Worm (Caenorhabditis elegans): Measurements from ENCODE around the gene srlf-1.
A peak's percentile ranks its signal among the peaks of the same experiment; 100 is the strongest.

The srlf-1 gene

ce11 chrII:7790324-7790898 lies at the start of gene srlf-1:
TSS of gene srlf-1 (plus strand) at chrII:7790591.
- TF ChIP-seq tbx-7 (tag; optimal IDR thresholded peaks at IDR 0.05): no peak
- no peak for TF ChIP-seq Y22D7AL.16 (tag; optimal IDR thresholded peaks at IDR 0.05)
- no peak for TF ChIP-seq odd-2 (tag; optimal IDR thresholded peaks at IDR 0.05)
- TF ChIP-seq madf-2 (tag; optimal IDR thresholded peaks at IDR 0.05): no peak

ce11 chrII:7753500-7753899 lies 36.9 kb upstream of the srlf-1 start, which contains the start of gene trx-1:
TSS of gene trx-1 (minus strand) at chrII:7753600.
- no peak for TF ChIP-seq ref-2 (tag; optimal IDR thresholded peaks at IDR 0.05)
- no peak for TF ChIP-seq nhr-11 (tag; optimal IDR thresholded peaks at IDR 0.05)
- no peak for TF ChIP-seq hlh-8 (tag; optimal IDR thresholded peaks at IDR 0.05)
- no peak for TF ChIP-seq ceh-34 (tag; optimal IDR thresholded peaks at IDR 0.05)
- no peak for TF ChIP-seq T23F11.4 (GFP tag; optimal IDR thresholded peaks at IDR 0.05)
- TF ChIP-seq sox-4 (tag; optimal IDR thresholded peaks at IDR 0.05): no peak
- no peak for TF ChIP-seq pha-4 (tag; optimal IDR thresholded peaks at IDR 0.05)
- no peak for TF ChIP-seq ama-1 (optimal IDR thresholded peaks at IDR 0.05)
- TF ChIP-seq ahr-1 (tag; optimal IDR thresholded peaks at IDR 0.05): no peak
- TF ChIP-seq che-1 (tag; optimal IDR thresholded peaks at IDR 0.05): no peak
- TF ChIP-seq dmd-4 (tag; optimal IDR thresholded peaks at IDR 0.05; ENCODE audit: borderline replicate concordance): no peak
- no peak for TF ChIP-seq nhr-232 (tag; optimal IDR thresholded peaks at IDR 0.05)
- TF ChIP-seq ceh-45 (GFP tag; IDR thresholded peaks at IDR 0.05): no peak
- TF ChIP-seq ceh-31 (tag; optimal IDR thresholded peaks at IDR 0.05): no peak
- no peak for TF ChIP-seq madf-2 (tag; optimal IDR thresholded peaks at IDR 0.05)
- no peak for TF ChIP-seq K09A11.1 (tag; optimal IDR thresholded peaks at IDR 0.05; ENCODE audit: insufficient read depth)
- no peak for TF ChIP-seq dve-1 (tag; optimal IDR thresholded peaks at IDR 0.05)

DNA sequence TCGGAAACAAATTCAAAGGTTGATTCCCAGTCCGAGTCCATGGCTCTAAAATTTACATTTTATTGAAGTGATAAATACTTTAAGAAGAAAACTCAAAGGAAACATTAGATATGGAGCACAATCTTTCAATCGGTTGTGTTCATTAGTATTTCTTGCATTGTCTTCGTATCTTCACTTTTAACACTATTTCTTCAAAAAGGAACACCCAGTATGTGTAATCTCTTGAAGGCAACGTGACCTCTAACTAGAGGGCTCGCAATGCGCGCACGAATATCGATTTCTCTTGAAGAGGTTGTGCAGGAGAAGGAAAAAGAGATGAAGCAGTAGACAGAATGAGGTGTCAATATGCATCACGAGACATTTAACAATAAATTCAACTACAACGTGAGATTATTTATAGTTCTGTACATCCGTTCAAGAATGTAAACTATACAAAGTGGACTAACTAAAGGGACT lies 35.2 kb upstream of the srlf-1 start, which contains the start of the genes B0228.6 and B0228.1:
B0228.6 (minus strand) TSS at position 51 of the 456 bp plus-strand sequence.
B0228.1 (plus strand) TSS at position 228 of the 456 bp plus-strand sequence.
- no peak for TF ChIP-seq ref-2 (tag; optimal IDR thresholded peaks at IDR 0.05)
- TF ChIP-seq pha-2 (tag; optimal IDR thresholded peaks at IDR 0.05): no peak
- no peak for TF ChIP-seq K02D7.2 (tag; optimal IDR thresholded peaks at IDR 0.05)
- TF ChIP-seq pat-9 (tag; optimal IDR thresholded peaks at IDR 0.05): no peak
- no peak for TF ChIP-seq ahr-1 (tag; optimal IDR thresholded peaks at IDR 0.05)
- no peak for TF ChIP-seq pros-1 (tag; optimal IDR thresholded peaks at IDR 0.05)
- no peak for TF ChIP-seq nhr-232 (tag; optimal IDR thresholded peaks at IDR 0.05)
- TF ChIP-seq ceh-6 (GFP tag; optimal IDR thresholded peaks at IDR 0.05): no peak
- no peak for TF ChIP-seq elt-4 (tag; optimal IDR thresholded peaks at IDR 0.05)
- no peak for TF ChIP-seq elt-2 (tag; optimal IDR thresholded peaks at IDR 0.05)
- TF ChIP-seq ets-4 (tag; optimal IDR thresholded peaks at IDR 0.05): no peak
- TF ChIP-seq lim-6 (tag; optimal IDR thresholded peaks at IDR 0.05): no peak
- no peak for TF ChIP-seq hlh-6 (tag; optimal IDR thresholded peaks at IDR 0.05)
- TF ChIP-seq C38D4.7 (GFP tag; optimal IDR thresholded peaks at IDR 0.05): no peak
- peak; percentile 26 for TF ChIP-seq nfya-1 (tag; optimal IDR thresholded peaks at IDR 0.05)
- no peak for TF ChIP-seq ceh-30 (tag; optimal IDR thresholded peaks at IDR 0.05)
- TF ChIP-seq ceh-45 (GFP tag; IDR thresholded peaks at IDR 0.05): no peak
- TF ChIP-seq unc-42 (tag; optimal IDR thresholded peaks at IDR 0.05): peak; percentile 27
- TF ChIP-seq tbx-2 (tag; optimal IDR thresholded peaks at IDR 0.05): peak; percentile 24
- TF ChIP-seq hlh-15 (tag; optimal IDR thresholded peaks at IDR 0.05): no peak
- no peak for TF ChIP-seq ceh-22 (tag; optimal IDR thresholded peaks at IDR 0.05)
- no peak for TF ChIP-seq pqm-1 (tag; optimal IDR thresholded peaks at IDR 0.05)
- peak; percentile 96 for TF ChIP-seq ceh-48 (tag; optimal IDR thresholded peaks at IDR 0.05)
- no peak for TF ChIP-seq fax-1 (tag; optimal IDR thresholded peaks at IDR 0.05)
- TF ChIP-seq madf-2 (tag; optimal IDR thresholded peaks at IDR 0.05): no peak
- TF ChIP-seq T23F11.4 (GFP tag; optimal IDR thresholded peaks at IDR 0.05): no peak
- TF ChIP-seq syd-9 (tag; optimal IDR thresholded peaks at IDR 0.05): no peak
- TF ChIP-seq pax-1 (tag; optimal IDR thresholded peaks at IDR 0.05): no peak
- TF ChIP-seq hlh-30 (tag; optimal IDR thresholded peaks at IDR 0.05; ENCODE audit: insufficient read depth): peak; percentile 76
- no peak for TF ChIP-seq lin-11 (tag; optimal IDR thresholded peaks at IDR 0.05)
- TF ChIP-seq rnt-1 (tag; optimal IDR thresholded peaks at IDR 0.05): no peak
- TF ChIP-seq ttx-3 (tag; optimal IDR thresholded peaks at IDR 0.05): no peak
- TF ChIP-seq unc-55 (GFP tag; optimal IDR thresholded peaks at IDR 0.05): peak; percentile 55
- TF ChIP-seq ztf-16 (tag; optimal IDR thresholded peaks at IDR 0.05): no peak
- no peak for TF ChIP-seq dve-1 (tag; optimal IDR thresholded peaks at IDR 0.05)
- TF ChIP-seq Y22D7AL.16 (tag; optimal IDR thresholded peaks at IDR 0.05): no peak
- no peak for TF ChIP-seq npax-4 (tag; optimal IDR thresholded peaks at IDR 0.05)
- no peak for TF ChIP-seq ceh-34 (tag; optimal IDR thresholded peaks at IDR 0.05)
